Fruit fly (Drosophila melanogaster) whole organism, embryonic: ENCODE data around the gene CG34148.

Experiments used
- Bteb2 ChIP-seq: fragments of 200-800 bp; sonication (Bioruptor generic); optimal IDR thresholded peaks from 2 replicates; lab custom pipeline; 2016; ENCODE audit warnings: missing biosample characterization, missing genetic modification characterization
- CG11456 ChIP-seq: fragments of 200-800 bp; sonication (Bioruptor generic); IDR thresholded peaks from 3 replicates; pipeline ENCODE4 v1.3.6; 2022; ENCODE audit warnings: missing biosample characterization, missing genetic modification characterization
- CG11560 ChIP-seq: fragments of 200-800 bp; sonication (Bioruptor generic); IDR thresholded peaks from 3 replicates; pipeline ENCODE4 v1.3.6; 2022; ENCODE audit warnings: missing biosample characterization, missing genetic modification characterization
- CG12104 ChIP-seq: fragments of 200-800 bp; sonication (Bioruptor generic); optimal IDR thresholded peaks from 3 replicates; lab custom pipeline; 2016; ENCODE audit warnings: missing biosample characterization, missing genetic modification characterization
- CG14710 ChIP-seq: fragments of 200-800 bp; sonication (Bioruptor generic); optimal IDR thresholded peaks from 3 replicates; lab custom pipeline; 2019; ENCODE audit warnings: missing biosample characterization, mild to moderate bottlenecking, missing genetic modification characterization, moderate library complexity
- CG16863 ChIP-seq: fragments of 200-800 bp; sonication (Bioruptor generic); optimal IDR thresholded peaks from 3 replicates; lab custom pipeline; 2016; ENCODE audit warnings: missing biosample characterization, missing genetic modification characterization
- CG17385 ChIP-seq: fragments of 200-800 bp; sonication (Bioruptor generic); optimal IDR thresholded peaks from 3 replicates; lab custom pipeline; 2018; ENCODE audit warnings: missing biosample characterization, mild to moderate bottlenecking, missing genetic modification characterization
- CG2120 ChIP-seq: fragments of 200-800 bp; sonication (Bioruptor generic); optimal IDR thresholded peaks from 3 replicates; lab custom pipeline; 2016; ENCODE audit warnings: missing biosample characterization, missing genetic modification characterization
- CG2875 ChIP-seq: fragments of 200-800 bp; sonication (Bioruptor generic); optimal IDR thresholded peaks from 2 replicates; lab custom pipeline; 2017; ENCODE audit warnings: missing biosample characterization, mild to moderate bottlenecking, missing genetic modification characterization, missing genetic modification reagents
- CG31365 ChIP-seq: fragments of 200-800 bp; sonication (Bioruptor generic); optimal IDR thresholded peaks from 2 replicates; lab custom pipeline; 2018; ENCODE audit warnings: missing biosample characterization, mild to moderate bottlenecking, missing genetic modification characterization
- CG34224 ChIP-seq: fragments of 200-800 bp; sonication (Bioruptor generic); IDR thresholded peaks from 3 replicates; pipeline ENCODE4 v1.3.6; 2022; ENCODE audit warnings: missing biosample characterization, missing genetic modification characterization; ENCODE audit not compliant: partially characterized antibody
- CG6813 ChIP-seq: fragments of 200-800 bp; sonication (Bioruptor generic); optimal IDR thresholded peaks from 2 replicates; lab custom pipeline; 2017; ENCODE audit warnings: missing biosample characterization, missing genetic modification characterization, mild to moderate bottlenecking, moderate library complexity, missing genetic modification reagents
- CG7745 ChIP-seq: fragments of 200-800 bp; sonication (Bioruptor generic); optimal IDR thresholded peaks from 2 replicates; lab custom pipeline; 2018; ENCODE audit warnings: missing biosample characterization, mild to moderate bottlenecking, missing genetic modification characterization, moderate library complexity
- CG9437 ChIP-seq: fragments of 200-800 bp; sonication (Bioruptor generic); optimal IDR thresholded peaks from 2 replicates; lab custom pipeline; 2018; ENCODE audit warnings: missing biosample characterization, mild to moderate bottlenecking, missing genetic modification characterization
- CHES-1-like ChIP-seq: fragments of 200-800 bp; sonication (Bioruptor generic); optimal IDR thresholded peaks from 2 replicates; lab custom pipeline; 2016; ENCODE audit warnings: missing biosample characterization, missing genetic modification characterization
- CoRest ChIP-seq: fragments of 200-800 bp; sonication (Bioruptor generic); optimal IDR thresholded peaks from 3 replicates; lab custom pipeline; 2018; ENCODE audit warnings: missing biosample characterization, mild to moderate bottlenecking, missing genetic modification characterization, moderate library complexity
- D ChIP-seq, 2 experiments: fragments of 200-800 bp in 1 of 2; fragments of >200 bp in 1 of 2; sonication (Bioruptor generic) in 1 of 2; optimal IDR thresholded peaks; 2 replicates in 1 of 2; 3 replicates in 1 of 2; lab custom pipeline; 2017; ENCODE audit warnings: mild to moderate bottlenecking in 1 of 2, missing biosample characterization in 1 of 2, missing genetic modification characterization in 1 of 2, missing genetic modification reagents in 1 of 2
- E2f2 ChIP-seq: fragments of 200-800 bp; sonication (Bioruptor generic); IDR thresholded peaks from 2 replicates; pipeline ENCODE4 v1.3.6; 2022; ENCODE audit warnings: missing biosample characterization, missing genetic modification characterization
- ERR ChIP-seq: fragments of 200-800 bp; sonication (Bioruptor generic); optimal IDR thresholded peaks from 2 replicates; lab custom pipeline; 2016; ENCODE audit warnings: missing biosample characterization, missing genetic modification characterization
- MESR4 ChIP-seq: fragments of 200-800 bp; sonication (Bioruptor generic); optimal IDR thresholded peaks from 2 replicates; lab custom pipeline; 2018; ENCODE audit warnings: missing biosample characterization, mild to moderate bottlenecking, missing genetic modification characterization, moderate library complexity
- Mrtf ChIP-seq: fragments of 200-800 bp; sonication (Bioruptor generic); IDR thresholded peaks from 3 replicates; pipeline ENCODE4 v1.3.6; 2022; ENCODE audit warnings: missing biosample characterization, missing genetic modification characterization
- TFAM ChIP-seq: fragments of 200-800 bp; sonication (Bioruptor generic); optimal IDR thresholded peaks from 2 replicates; lab custom pipeline; 2017; ENCODE audit warnings: missing biosample characterization, missing genetic modification characterization, inconsistent platforms
- ci ChIP-seq: fragments of 200-800 bp; sonication (Bioruptor generic); IDR thresholded peaks from 3 replicates; pipeline ENCODE4 v1.3.6; 2022; ENCODE audit warnings: missing biosample characterization, missing genetic modification characterization
- dan ChIP-seq: fragments of 200-800 bp; sonication (Bioruptor generic); IDR thresholded peaks from 2 replicates; pipeline ENCODE4 v1.3.6; 2022; ENCODE audit warnings: missing biosample characterization, missing genetic modification characterization
- dpn ChIP-seq, 2 experiments: fragments of 200-800 bp; sonication (Bioruptor generic); optimal IDR thresholded peaks; 3 replicates each; lab custom pipeline; 2016; ENCODE audit warnings: missing biosample characterization in 2 of 2, missing genetic modification characterization in 2 of 2
- emc ChIP-seq: fragments of 200-800 bp; sonication (Bioruptor generic); optimal IDR thresholded peaks from 2 replicates; lab custom pipeline; 2016; ENCODE audit warnings: missing biosample characterization, missing genetic modification characterization
- fd102C ChIP-seq: fragments of 200-800 bp; sonication (Bioruptor generic); optimal IDR thresholded peaks from 2 replicates; lab custom pipeline; 2018; ENCODE audit warnings: missing biosample characterization, mild to moderate bottlenecking, missing genetic modification characterization, moderate library complexity
- fd3F ChIP-seq: fragments of 200-800 bp; sonication (Bioruptor generic); optimal IDR thresholded peaks from 2 replicates; lab custom pipeline; 2018; ENCODE audit warnings: missing biosample characterization, mild to moderate bottlenecking, missing genetic modification characterization, moderate library complexity
- gce ChIP-seq: fragments of 200-800 bp; sonication (Bioruptor generic); IDR thresholded peaks from 3 replicates; pipeline ENCODE4 v1.3.6; 2022; ENCODE audit warnings: missing biosample characterization, missing genetic modification characterization
- grn ChIP-seq: fragments of 200-800 bp; sonication (Bioruptor generic); optimal IDR thresholded peaks from 3 replicates; lab custom pipeline; 2017; ENCODE audit warnings: missing biosample characterization, missing genetic modification characterization
- gsb ChIP-seq: fragments of 200-800 bp; sonication (Bioruptor generic); IDR thresholded peaks from 2 replicates; pipeline ENCODE4 v1.3.6; 2022; ENCODE audit warnings: missing biosample characterization, missing genetic modification characterization
- h ChIP-seq: fragments of >200 bp; optimal IDR thresholded peaks from 2 replicates; lab custom pipeline; 2017
- ham ChIP-seq: fragments of 200-800 bp; sonication (Bioruptor generic); IDR thresholded peaks from 2 replicates; pipeline ENCODE4 v1.3.6; 2022; ENCODE audit warnings: missing biosample characterization, missing genetic modification characterization
- hb ChIP-seq: fragments of 200-800 bp; sonication (Bioruptor generic); IDR thresholded peaks from 3 replicates; pipeline ENCODE4 v1.3.6; 2022; ENCODE audit warnings: missing biosample characterization, missing genetic modification characterization; ENCODE audit not compliant: partially characterized antibody
- insv ChIP-seq, 2 experiments: fragments of 200-800 bp; sonication (Bioruptor generic); optimal IDR thresholded peaks; 3 replicates each; lab custom pipeline; 2016 to 2018; ENCODE audit warnings: missing biosample characterization in 2 of 2, missing genetic modification characterization in 2 of 2
- klu ChIP-seq: fragments of 200-800 bp; sonication (Bioruptor generic); IDR thresholded peaks from 2 replicates; pipeline ENCODE4 v1.3.6; 2022; ENCODE audit warnings: missing biosample characterization, missing genetic modification characterization
- lilli ChIP-seq: fragments of 200-800 bp; sonication (Bioruptor generic); optimal IDR thresholded peaks from 3 replicates; lab custom pipeline; 2016; ENCODE audit warnings: missing biosample characterization, missing genetic modification characterization
- mirr ChIP-seq: fragments of 200-800 bp; sonication (Bioruptor generic); optimal IDR thresholded peaks from 3 replicates; lab custom pipeline; 2018; ENCODE audit warnings: missing biosample characterization, mild to moderate bottlenecking, missing genetic modification characterization
- pum ChIP-seq: fragments of 200-800 bp; sonication (Bioruptor generic); optimal IDR thresholded peaks from 2 replicates; lab custom pipeline; 2016; ENCODE audit warnings: missing biosample characterization, missing genetic modification characterization
- rib ChIP-seq: fragments of 200-800 bp; sonication (Bioruptor generic); IDR thresholded peaks from 2 replicates; pipeline ENCODE4 v1.3.6; 2022; ENCODE audit warnings: missing biosample characterization, missing genetic modification characterization
- sisA ChIP-seq: fragments of 200-800 bp; sonication (Bioruptor generic); IDR thresholded peaks from 2 replicates; pipeline ENCODE4 v1.3.6; 2022; ENCODE audit warnings: missing biosample characterization, missing genetic modification characterization
- so ChIP-seq: fragments of 200-800 bp; sonication (Bioruptor generic); IDR thresholded peaks from 3 replicates; pipeline ENCODE4 v1.3.6; 2022; ENCODE audit warnings: missing biosample characterization, missing genetic modification characterization
- sob ChIP-seq: fragments of 200-800 bp; sonication (Bioruptor generic); IDR thresholded peaks from 2 replicates; pipeline ENCODE4 v1.3.6; 2022; ENCODE audit warnings: missing biosample characterization, missing genetic modification characterization
- ssp ChIP-seq: fragments of 200-800 bp; sonication (Bioruptor generic); IDR thresholded peaks from 2 replicates; pipeline ENCODE4 v1.3.6; 2022; ENCODE audit warnings: missing biosample characterization, missing genetic modification characterization
- stc ChIP-seq: fragments of 200-800 bp; sonication (Bioruptor generic); IDR thresholded peaks from 2 replicates; pipeline ENCODE4 v1.3.6; 2022; ENCODE audit warnings: missing biosample characterization, missing genetic modification characterization
- tap ChIP-seq: fragments of 200-800 bp; optimal IDR thresholded peaks from 3 replicates; lab custom pipeline; 2019; ENCODE audit warnings: missing biosample characterization, mild to moderate bottlenecking, missing genetic modification characterization, moderate library complexity
- trem ChIP-seq: fragments of 200-800 bp; optimal IDR thresholded peaks from 3 replicates; lab custom pipeline; 2019; ENCODE audit warnings: missing biosample characterization, mild to moderate bottlenecking, missing genetic modification characterization, moderate library complexity
- tx ChIP-seq: fragments of 200-800 bp; sonication (Bioruptor generic); optimal IDR thresholded peaks from 2 replicates; lab custom pipeline; 2016; ENCODE audit warnings: missing biosample characterization, missing genetic modification characterization
- usp ChIP-seq: fragments of >200 bp; optimal IDR thresholded peaks from 2 replicates; lab custom pipeline; 2017; ENCODE audit warnings: missing biosample characterization, missing genetic modification characterization
- wek ChIP-seq: fragments of 200-800 bp; sonication (Bioruptor generic); optimal IDR thresholded peaks from 3 replicates; lab custom pipeline; 2018; ENCODE audit warnings: missing biosample characterization, mild to moderate bottlenecking, missing genetic modification characterization, moderate library complexity
- wor ChIP-seq: fragments of 200-800 bp; sonication (Bioruptor generic); IDR thresholded peaks from 2 replicates; pipeline ENCODE4 v1.3.6; 2022; ENCODE audit warnings: missing biosample characterization, missing genetic modification characterization
- zen2 ChIP-seq: fragments of 200-800 bp; sonication (Bioruptor generic); IDR thresholded peaks from 3 replicates; pipeline ENCODE4 v1.3.6; 2022; ENCODE audit warnings: missing biosample characterization, missing genetic modification characterization; ENCODE audit not compliant: partially characterized antibody

The CG34148 gene

dm6 chr3R:21859509-21859908 is 19.0 kb downstream of the CG34148 start (continued):
- TF ChIP-seq ham (GFP tag; lab: Robert Waterston, UW) (no peak), D (optimal IDR thresholded peaks at IDR 0.05; lab: Kevin White, UChicago) (no peak), D (GFP tag; optimal IDR thresholded peaks at IDR 0.05; lab: Kevin White, UChicago) (peak; percentile 55), rib (GFP tag; lab: Robert Waterston, UW) (no peak), ci (GFP tag; lab: Robert Waterston, UW) (peak; percentile 57; the same call in 2 of the 3 replicates), CG2875 (GFP tag; lab: Kevin White, UChicago) (peak; percentile 16), Bteb2 (GFP tag; lab: Kevin White, UChicago) (no peak), CG11456 (GFP tag; lab: Robert Waterston, UW) (no peak), dan (no peak), grn (no peak), CG31365 (tag; lab: Kevin White, UChicago) (no peak), ssp (GFP tag; lab: Robert Waterston, UW) (no peak), lilli (GFP tag; lab: Kevin White, UChicago) (peak; percentile 51), gsb (no peak), TFAM (no peak), tx (GFP tag; lab: Kevin White, UChicago) (peak; percentile 36), trem (tag; lab: Kevin White, UChicago) (peak; percentile 46), CG11560 (tag; lab: Robert Waterston, UW) (no peak), MESR4 (GFP tag; lab: Kevin White, UChicago) (no peak), fd102C (peak; percentile 16), sob (GFP tag; lab: Robert Waterston, UW) (no peak), ERR (no peak), wek (peak; percentile 6), CG2120 (GFP tag; lab: Kevin White, UChicago) (no peak), zen2 (GFP tag; lab: Robert Waterston, UW) (no peak), gce (0 out of 3 replicates have a peak, but pooled peaks have one; percentile 37), CG16863 (GFP tag; lab: Kevin White, UChicago) (no peak), CG9437 (GFP tag; lab: Kevin White, UChicago) (peak; percentile 40), Mrtf (no peak), stc (GFP tag; lab: Robert Waterston, UW) (no peak; the same call in 1 of the 2 replicates), so (GFP tag; lab: Robert Waterston, UW) (peak; percentile 35; the same call in 1 of the 3 replicates), CG34224 (GFP tag; lab: Robert Waterston, UW) (no peak), mirr (GFP tag; lab: Kevin White, UChicago) (no peak), usp (GFP tag; lab: Kevin White, UChicago) (no peak), CG7745 (tag; lab: Kevin White, UChicago) (no peak), CG17385 (GFP tag; lab: Kevin White, UChicago) (peak; percentile 41), dpn (GFP tag; optimal IDR thresholded peaks at IDR 0.05; lab: Kevin White, UChicago) (peak; percentile 7 to 46), CG14710 (tag; lab: Kevin White, UChicago) (peak; percentile 53), wor (GFP tag; lab: Robert Waterston, UW) (peak; percentile 32), E2f2 (no peak), insv (GFP tag; optimal IDR thresholded peaks at IDR 0.05; lab: Kevin White, UChicago) (no peak), h (no peak), klu (GFP tag; lab: Robert Waterston, UW) (no peak), emc (GFP tag; lab: Kevin White, UChicago) (no peak), CG6813 (no peak), fd3F (GFP tag; lab: Kevin White, UChicago) (no peak), CoRest (tag; lab: Kevin White, UChicago) (peak; percentile 52), tap (tag; lab: Kevin White, UChicago) (no peak), hb (GFP tag; lab: Robert Waterston, UW) (no peak), CHES-1-like (GFP tag; lab: Kevin White, UChicago) (no peak), pum (GFP tag; lab: Kevin White, UChicago) (peak; percentile 26), CG12104 (no peak), sisA (GFP tag; lab: Robert Waterston, UW) (peak; percentile 20; the same call in 1 of the 2 replicates)
